Worm (Caenorhabditis elegans): ENCODE data around the gene saeg-1.
A peak's percentile ranks its signal among the peaks of the same experiment; 100 is the strongest.

DNA sequence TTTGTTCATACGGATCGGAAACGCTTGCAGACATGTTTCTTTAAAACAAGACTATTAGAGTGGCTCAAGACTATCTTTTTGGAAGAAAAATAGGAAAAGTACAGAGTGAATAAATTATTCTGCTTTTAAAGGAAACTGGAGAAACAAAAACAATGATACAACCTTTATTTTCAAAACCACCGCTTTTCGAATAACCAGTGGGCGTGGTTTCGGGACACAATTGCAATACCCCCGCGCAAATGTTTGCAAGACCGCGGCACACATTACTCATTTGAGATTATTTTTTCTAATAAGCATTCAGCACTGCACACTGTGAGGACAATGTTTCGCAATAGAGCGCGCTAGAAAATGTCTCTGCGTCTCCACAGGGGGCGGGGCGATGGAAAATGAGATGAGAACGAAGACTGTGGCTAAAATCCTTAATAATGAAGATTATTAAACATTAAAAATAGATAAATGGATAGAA lies 57.6 kb downstream of the saeg-1 start, which contains the start of gene plrg-1:
- TF ChIP-seq ceh-36 (tag; optimal IDR thresholded peaks at IDR 0.05) = peak; percentile 88
- TF ChIP-seq scrt-1 (GFP tag; IDR thresholded peaks at IDR 0.05) = peak; percentile 89
- TF ChIP-seq B0310.2 (tag; optimal IDR thresholded peaks at IDR 0.05) = peak; percentile 64
- no peak for TF ChIP-seq ama-1 (optimal IDR thresholded peaks at IDR 0.05)
- peak; percentile 77 for TF ChIP-seq flt-1 (GFP tag; IDR thresholded peaks at IDR 0.05)
- TF ChIP-seq tra-4 (tag; optimal IDR thresholded peaks at IDR 0.05) = peak; percentile 32
- peak; percentile 88 for TF ChIP-seq hmg-4 (GFP tag; optimal IDR thresholded peaks at IDR 0.05)
